Worm (Caenorhabditis elegans) whole organism, L2 larva: ENCODE results near the gene tbx-34.

Experiments
- elt-3 ChIP-seq: sonication (generic microtip); optimal IDR thresholded peaks from 2 replicates; lab custom pipeline; 2017; ENCODE audit warnings: missing biosample characterization, missing genetic modification characterization
- lin-13 ChIP-seq: fragments of 150-350 bp; optimal IDR thresholded peaks from 2 replicates; lab custom pipeline; 2014; ENCODE audit warnings: missing biosample characterization, missing genetic modification reagents, missing genetic modification characterization
- nhr-237 ChIP-seq: fragments of 150-350 bp; optimal IDR thresholded peaks from 2 replicates; lab custom pipeline; 2014; ENCODE audit warnings: missing biosample characterization, missing genetic modification characterization

DNA sequence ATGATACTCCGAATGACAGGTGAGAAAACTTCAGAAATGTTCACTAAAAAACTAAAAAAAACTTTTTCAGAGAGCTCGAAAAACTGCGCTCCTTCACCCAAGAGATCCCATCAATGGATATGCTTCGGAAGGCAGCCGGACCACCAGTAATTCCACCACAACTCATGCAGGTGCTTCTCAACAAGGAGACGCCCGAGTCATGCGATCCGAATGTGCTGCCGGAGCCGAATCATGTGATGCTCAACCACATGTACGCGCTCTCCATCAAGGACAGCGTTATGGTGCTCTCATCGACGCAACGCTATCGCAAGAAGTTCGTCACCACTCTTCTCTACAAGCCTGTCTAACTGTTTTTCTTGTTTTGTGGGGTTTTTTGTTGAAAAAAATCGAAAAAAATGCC lies 19.7 kb upstream of the tbx-34 start:
- no peak for TF ChIP-seq lin-13
- TF ChIP-seq nhr-237 (tag; lab: Kevin White, UChicago): no peak
- TF ChIP-seq elt-3: no peak
